Worm (Caenorhabditis elegans) whole organism, L1 larva: Measurements from ENCODE around the gene algn-8.

Experiments used
- ces-1 ChIP-seq: fragments of 150-350 bp; optimal IDR thresholded peaks from 2 replicates; lab custom pipeline; 2014; ENCODE audit warnings: missing biosample characterization, missing genetic modification reagents, missing genetic modification characterization
- egl-27 ChIP-seq, 2 experiments: fragments of 150-350 bp in 1 of 2; sonication (generic microtip); optimal IDR thresholded peaks; 3 replicates each; lab custom pipeline; 2017 to 2018; ENCODE audit warnings: missing biosample characterization in 2 of 2, missing genetic modification characterization in 2 of 2, missing genetic modification reagents in 2 of 2
- elt-2 ChIP-seq: sonication (generic microtip); optimal IDR thresholded peaks from 2 replicates; lab custom pipeline; 2016; ENCODE audit warnings: missing genetic modification characterization, mild to moderate bottlenecking, inconsistent platforms, missing compliant biosample characterization, missing genetic modification reagents
- elt-3 ChIP-seq, 6 experiments: fragments of 150-350 bp in 1 of 6; sonication (generic microtip); optimal IDR thresholded peaks; 2 replicates each; lab custom pipeline; 2017 to 2018; ENCODE audit warnings: missing biosample characterization in 6 of 6, missing genetic modification characterization in 6 of 6, inconsistent platforms in 1 of 6
- isw-1 ChIP-seq: fragments of 200-800 bp; sonication (Bioruptor generic); IDR thresholded peaks from 2 replicates; pipeline ENCODE4 v1.3.6; 2022; ENCODE audit warnings: missing genetic modification characterization, missing compliant biosample characterization
- nhr-20 ChIP-seq: sonication (generic microtip); optimal IDR thresholded peaks from 2 replicates; lab custom pipeline; 2016; ENCODE audit warnings: mild to moderate bottlenecking, missing genetic modification characterization, missing compliant biosample characterization
- swsn-7 ChIP-seq: sonication (generic microtip); optimal IDR thresholded peaks from 2 replicates; lab custom pipeline; 2016; ENCODE audit warnings: missing genetic modification characterization, missing compliant biosample characterization

DNA sequence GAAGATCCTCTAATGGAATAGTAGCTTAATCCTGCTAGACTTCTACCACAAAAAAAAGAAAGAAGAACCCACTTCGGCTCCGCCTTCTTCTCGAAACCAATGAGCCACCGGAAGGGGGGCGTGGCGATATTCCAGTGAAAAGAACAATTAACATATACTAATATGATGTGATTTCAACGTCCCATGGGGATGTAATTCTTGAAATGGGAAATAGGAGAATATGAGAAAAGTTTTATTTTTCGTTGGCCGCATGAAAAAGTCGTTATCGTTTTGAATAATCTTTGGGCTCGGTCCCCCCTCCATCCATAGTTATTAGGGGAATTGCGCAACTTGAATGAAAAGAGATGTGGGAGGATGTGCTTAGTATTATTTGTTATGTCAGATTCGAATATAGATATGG is 14.0 kb upstream of the algn-8 start, which contains the start of gene unc-4:
- no peak for TF ChIP-seq ces-1
- TF ChIP-seq elt-2 (tag; lab: Kevin White, UChicago) = no peak
- no peak for TF ChIP-seq swsn-7 (tag; lab: Kevin White, UChicago)
- TF ChIP-seq nhr-20 (tag; lab: Kevin White, UChicago) = no peak
- TF ChIP-seq elt-3 (tag; optimal IDR thresholded peaks at IDR 0.05; lab: Kevin White, UChicago) = no peak
- TF ChIP-seq egl-27 (tag; optimal IDR thresholded peaks at IDR 0.05; lab: Kevin White, UChicago) = no peak
- TF ChIP-seq isw-1 (GFP tag; lab: Robert Waterston, UW) = no peak
